Worm (Caenorhabditis elegans): Measurements from ENCODE around the gene gbf-1.

- no peak for TF ChIP-seq fos-1 (tag; optimal IDR thresholded peaks at IDR 0.05)
- no peak for TF ChIP-seq snpc-4 (tag; optimal IDR thresholded peaks at IDR 0.05)
- TF ChIP-seq unc-62 (GFP tag; optimal IDR thresholded peaks at IDR 0.05) = no peak
- no peak for TF ChIP-seq ZK546.5 (tag; optimal IDR thresholded peaks at IDR 0.05)
- TF ChIP-seq zag-1 (tag; optimal IDR thresholded peaks at IDR 0.05) = no peak
- no peak for TF ChIP-seq lin-39 (tag; optimal IDR thresholded peaks at IDR 0.05)
- no peak for TF ChIP-seq nhr-237 (tag; optimal IDR thresholded peaks at IDR 0.05)
- TF ChIP-seq lin-15B (tag; optimal IDR thresholded peaks at IDR 0.05) = no peak
- TF ChIP-seq ceh-82 (tag; optimal IDR thresholded peaks at IDR 0.05) = no peak
- no peak for TF ChIP-seq ztf-11 (tag; optimal IDR thresholded peaks at IDR 0.05)
Observed at ce11 chrIII:11810447-11810846, 37.0 kb upstream of the gbf-1 start, which contains the start of gene C18D11.6.
